Worm (Caenorhabditis elegans) whole organism, L2 larva: Measurements from ENCODE around the gene F46C5.7.

Experiments
- aly-2 ChIP-seq: fragments of 150-350 bp; optimal IDR thresholded peaks from 2 replicates; lab custom pipeline; 2014; ENCODE audit warnings: missing biosample characterization, missing genetic modification characterization
- dmd-4 ChIP-seq: sonication (generic microtip); optimal IDR thresholded peaks from 2 replicates; lab custom pipeline; 2017; ENCODE audit warnings: missing biosample characterization, missing genetic modification characterization
- elt-1 ChIP-seq: fragments of 150-350 bp; optimal IDR thresholded peaks from 2 replicates; lab custom pipeline; 2014; ENCODE audit warnings: missing biosample characterization, missing genetic modification characterization
- elt-3 ChIP-seq: sonication (generic microtip); optimal IDR thresholded peaks from 2 replicates; lab custom pipeline; 2017; ENCODE audit warnings: missing biosample characterization, missing genetic modification characterization
- fos-1 ChIP-seq: fragments of 150-350 bp; optimal IDR thresholded peaks from 2 replicates; lab custom pipeline; 2014; ENCODE audit warnings: missing biosample characterization, missing genetic modification characterization
- mab-5 ChIP-seq: fragments of 150-350 bp; optimal IDR thresholded peaks from 2 replicates; lab custom pipeline; 2014; ENCODE audit warnings: missing biosample characterization, missing genetic modification characterization
- nhr-11 ChIP-seq: fragments of 150-350 bp; optimal IDR thresholded peaks from 2 replicates; lab custom pipeline; 2014; ENCODE audit warnings: missing biosample characterization, missing genetic modification characterization
- nhr-12 ChIP-seq: fragments of 150-350 bp; optimal IDR thresholded peaks from 2 replicates; lab custom pipeline; 2014; ENCODE audit warnings: missing biosample characterization, missing genetic modification characterization
- nhr-23 ChIP-seq: fragments of 150-350 bp; optimal IDR thresholded peaks from 2 replicates; lab custom pipeline; 2014; ENCODE audit warnings: missing biosample characterization, missing genetic modification reagents, missing genetic modification characterization
- nhr-237 ChIP-seq: fragments of 150-350 bp; optimal IDR thresholded peaks from 2 replicates; lab custom pipeline; 2014; ENCODE audit warnings: missing biosample characterization, missing genetic modification characterization
- nhr-77 ChIP-seq: fragments of 150-350 bp; optimal IDR thresholded peaks from 2 replicates; lab custom pipeline; 2014; ENCODE audit warnings: missing biosample characterization, missing genetic modification characterization
- skn-1 ChIP-seq: sonication (generic microtip); optimal IDR thresholded peaks from 2 replicates; lab custom pipeline; 2017; ENCODE audit warnings: missing biosample characterization, missing genetic modification characterization
- unc-39 ChIP-seq: fragments of 150-350 bp; optimal IDR thresholded peaks from 2 replicates; lab custom pipeline; 2014; ENCODE audit warnings: missing biosample characterization, missing genetic modification characterization

DNA sequence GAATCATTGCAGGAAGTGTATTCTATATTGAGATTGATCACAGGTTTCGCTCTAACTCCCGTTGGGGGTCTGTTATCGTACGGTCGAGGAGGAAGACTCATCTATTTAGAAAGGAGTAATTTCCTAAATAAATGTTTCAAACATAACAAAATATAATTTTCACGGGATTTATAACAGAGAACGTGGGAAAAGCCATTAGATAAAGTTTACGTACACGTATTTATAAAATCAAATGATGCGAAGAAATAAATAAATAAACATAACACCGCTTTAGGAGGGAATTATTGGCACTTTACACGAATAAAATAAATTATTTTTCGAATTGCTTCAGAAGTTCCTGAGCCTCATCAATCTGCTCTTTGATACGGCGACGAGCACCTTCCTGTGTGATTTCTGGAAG, 30.6 kb upstream of the F46C5.7 start, which contains the start of gene F07H5.10:
- no peak for TF ChIP-seq dmd-4 (tag; lab: Kevin White, UChicago)
- TF ChIP-seq nhr-77 (tag; lab: Kevin White, UChicago): no peak
- TF ChIP-seq unc-39 (tag; lab: Kevin White, UChicago): no peak
- no peak for TF ChIP-seq elt-1 (tag; lab: Kevin White, UChicago)
- TF ChIP-seq elt-3: no peak
- no peak for TF ChIP-seq mab-5 (tag; lab: Kevin White, UChicago)
- TF ChIP-seq nhr-11 (tag; lab: Kevin White, UChicago): no peak
- TF ChIP-seq skn-1 (tag; lab: Kevin White, UChicago): no peak
- no peak for TF ChIP-seq nhr-237 (tag; lab: Kevin White, UChicago)
- TF ChIP-seq nhr-12 (tag; lab: Kevin White, UChicago): no peak
- TF ChIP-seq fos-1 (tag; lab: Kevin White, UChicago): no peak
- TF ChIP-seq nhr-23: no peak
- TF ChIP-seq aly-2 (tag; lab: Kevin White, UChicago): no peak
